Worm (Caenorhabditis elegans) whole organism, L3 larva: ENCODE data around the gene F01G10.6.

Experiments used
- R02D3.7 ChIP-seq: fragments of 150-350 bp; optimal IDR thresholded peaks from 2 replicates; lab custom pipeline; 2014; ENCODE audit warnings: missing biosample characterization, missing genetic modification characterization
- aly-2 ChIP-seq: fragments of 150-350 bp; optimal IDR thresholded peaks from 2 replicates; lab custom pipeline; 2014; ENCODE audit warnings: missing biosample characterization, missing genetic modification characterization
- ama-1 ChIP-seq: fragments of 150-350 bp; optimal IDR thresholded peaks from 2 replicates; lab custom pipeline; 2018
- ceh-82 ChIP-seq: fragments of 150-350 bp; optimal IDR thresholded peaks from 2 replicates; lab custom pipeline; 2014; ENCODE audit warnings: missing biosample characterization, missing genetic modification characterization
- daf-12 ChIP-seq: fragments of 150-350 bp; optimal IDR thresholded peaks from 2 replicates; lab custom pipeline; 2014; ENCODE audit warnings: missing biosample characterization, missing genetic modification reagents, missing genetic modification characterization
- egl-5 ChIP-seq: fragments of 150-350 bp; optimal IDR thresholded peaks from 2 replicates; lab custom pipeline; 2017; ENCODE audit warnings: missing biosample characterization, missing genetic modification reagents, missing genetic modification characterization, inconsistent platforms
- elt-2 ChIP-seq: sonication (generic microtip); optimal IDR thresholded peaks from 2 replicates; lab custom pipeline; 2016; ENCODE audit warnings: missing genetic modification reagents, mild to moderate bottlenecking, missing genetic modification characterization, missing compliant biosample characterization
- elt-3 ChIP-seq, 3 experiments: fragments of 150-350 bp in 1 of 3; sonication (generic microtip) in 2 of 3; optimal IDR thresholded peaks; 2 replicates in 2 of 3; 4 replicates in 1 of 3; lab custom pipeline; 2014 to 2017; ENCODE audit warnings: missing biosample characterization in 3 of 3, missing genetic modification characterization in 3 of 3
- eor-1 ChIP-seq, 2 experiments: fragments of 150-350 bp; optimal IDR thresholded peaks; 2 replicates each; lab custom pipeline; 2014 to 2018; ENCODE audit warnings: missing biosample characterization in 2 of 2, missing genetic modification characterization in 2 of 2
- fkh-10 ChIP-seq: sonication (generic microtip); optimal IDR thresholded peaks from 2 replicates; lab custom pipeline; 2017; ENCODE audit warnings: missing biosample characterization, missing genetic modification reagents, missing genetic modification characterization
- fkh-2 ChIP-seq: fragments of 150-350 bp; optimal IDR thresholded peaks from 2 replicates; lab custom pipeline; 2014; ENCODE audit warnings: missing biosample characterization, missing genetic modification reagents, missing genetic modification characterization
- hmg-11 ChIP-seq: sonication (generic microtip); optimal IDR thresholded peaks from 2 replicates; lab custom pipeline; 2016; ENCODE audit warnings: missing genetic modification characterization, missing compliant biosample characterization
- jun-1 ChIP-seq: fragments of 150-350 bp; optimal IDR thresholded peaks from 2 replicates; lab custom pipeline; 2014; ENCODE audit warnings: missing biosample characterization, missing genetic modification reagents, missing genetic modification characterization
- lin-15B ChIP-seq: fragments of 150-350 bp; optimal IDR thresholded peaks from 2 replicates; lab custom pipeline; 2014; ENCODE audit warnings: missing biosample characterization, missing genetic modification characterization
- lin-39 ChIP-seq: fragments of 150-350 bp; optimal IDR thresholded peaks from 2 replicates; lab custom pipeline; 2018; ENCODE audit warnings: missing biosample characterization, missing genetic modification reagents, missing genetic modification characterization
- lsy-12 ChIP-seq: sonication (generic microtip); optimal IDR thresholded peaks from 2 replicates; lab custom pipeline; 2016; ENCODE audit warnings: mild to moderate bottlenecking, missing genetic modification characterization, missing compliant biosample characterization
- mdl-1 ChIP-seq: fragments of 150-350 bp; optimal IDR thresholded peaks from 2 replicates; lab custom pipeline; 2014; ENCODE audit warnings: missing biosample characterization, missing genetic modification characterization
- nfya-1 ChIP-seq: sonication (generic microtip); optimal IDR thresholded peaks from 2 replicates; lab custom pipeline; 2017; ENCODE audit warnings: missing genetic modification characterization, mild to moderate bottlenecking, missing compliant biosample characterization, antibody characterized with exemption, moderate library complexity; ENCODE audit not compliant: insufficient read depth
- nhr-23 ChIP-seq: fragments of 150-350 bp; optimal IDR thresholded peaks from 2 replicates; lab custom pipeline; 2014; ENCODE audit warnings: missing biosample characterization, missing genetic modification reagents, missing genetic modification characterization
- nhr-237 ChIP-seq: fragments of 150-350 bp; optimal IDR thresholded peaks from 2 replicates; lab custom pipeline; 2014; ENCODE audit warnings: missing biosample characterization, missing genetic modification characterization
- nhr-25 ChIP-seq: sonication (generic microtip); optimal IDR thresholded peaks from 2 replicates; lab custom pipeline; 2017; ENCODE audit warnings: missing biosample characterization, missing genetic modification characterization
- nhr-28 ChIP-seq: fragments of 150-350 bp; optimal IDR thresholded peaks from 2 replicates; lab custom pipeline; 2014; ENCODE audit warnings: missing biosample characterization, missing genetic modification characterization
- nhr-43 ChIP-seq: sonication (generic microtip); optimal IDR thresholded peaks from 2 replicates; lab custom pipeline; 2016; ENCODE audit warnings: mild to moderate bottlenecking, missing genetic modification characterization, missing compliant biosample characterization; ENCODE audit not compliant: poor library complexity, severe bottlenecking
- nhr-76 ChIP-seq: fragments of 150-350 bp; sonication (generic microtip); optimal IDR thresholded peaks from 5 replicates; lab custom pipeline; 2014; ENCODE audit warnings: missing biosample characterization, missing genetic modification characterization
- nhr-77 ChIP-seq: fragments of 150-350 bp; optimal IDR thresholded peaks from 2 replicates; lab custom pipeline; 2014; ENCODE audit warnings: missing biosample characterization, missing genetic modification characterization
- pha-4 ChIP-seq: fragments of 150-350 bp; optimal IDR thresholded peaks from 2 replicates; lab custom pipeline; 2014; ENCODE audit warnings: missing biosample characterization, missing genetic modification reagents, missing genetic modification characterization
- skn-1 ChIP-seq: fragments of 150-350 bp; optimal IDR thresholded peaks from 2 replicates; lab custom pipeline; 2014; ENCODE audit warnings: missing biosample characterization, missing genetic modification characterization
- snpc-4 ChIP-seq: fragments of 150-350 bp; optimal IDR thresholded peaks from 2 replicates; lab custom pipeline; 2014; ENCODE audit warnings: missing biosample characterization, missing genetic modification characterization
- tbx-2 ChIP-seq: sonication (generic microtip); optimal IDR thresholded peaks from 2 replicates; lab custom pipeline; 2016; ENCODE audit warnings: mild to moderate bottlenecking, missing genetic modification characterization, missing compliant biosample characterization
- unc-62 ChIP-seq: fragments of 150-350 bp; sonication (generic microtip); optimal IDR thresholded peaks from 4 replicates; lab custom pipeline; 2014; ENCODE audit warnings: missing biosample characterization, missing genetic modification reagents, missing genetic modification characterization
- zag-1 ChIP-seq: fragments of 150-350 bp; optimal IDR thresholded peaks from 2 replicates; lab custom pipeline; 2014; ENCODE audit warnings: missing biosample characterization, missing genetic modification characterization
- ztf-11 ChIP-seq: fragments of 150-350 bp; optimal IDR thresholded peaks from 2 replicates; lab custom pipeline; 2014; ENCODE audit warnings: missing biosample characterization, missing genetic modification characterization

The F01G10.6 gene

ce11 chrIV:10232456-10232855, 5.0 kb upstream of the F01G10.6 start, which contains the start of gene F01G10.4:
Gene F01G10.4 (minus strand): TSS chrIV:10232556.
- TF ChIP-seq egl-5 (tag; lab: Kevin White, UChicago), result no peak
- no peak for TF ChIP-seq nhr-43 (tag; lab: Kevin White, UChicago)
- TF ChIP-seq daf-12 (tag; lab: Kevin White, UChicago), result no peak
- no peak for TF ChIP-seq aly-2
- no peak for TF ChIP-seq ceh-82 (tag; lab: Kevin White, UChicago)
- TF ChIP-seq fkh-2 (tag; lab: Kevin White, UChicago), result no peak
- TF ChIP-seq snpc-4, result no peak
- no peak for TF ChIP-seq zag-1
- TF ChIP-seq elt-2 (tag; lab: Kevin White, UChicago), result no peak
- no peak for TF ChIP-seq ztf-11 (tag; lab: Kevin White, UChicago)
- TF ChIP-seq tbx-2, result no peak
- TF ChIP-seq lin-15B (tag; lab: Kevin White, UChicago), result no peak
- TF ChIP-seq lin-39 (tag; lab: Kevin White, UChicago), result no peak
- no peak for TF ChIP-seq pha-4 (tag; lab: Kevin White, UChicago)
- TF ChIP-seq ama-1 (lab: Kevin White, UChicago), result no peak
- no peak for TF ChIP-seq elt-3 (tag; optimal IDR thresholded peaks at IDR 0.05; lab: Kevin White, UChicago)
- TF ChIP-seq nhr-25 (tag; lab: Kevin White, UChicago), result no peak
- no peak for TF ChIP-seq eor-1 (tag; optimal IDR thresholded peaks at IDR 0.05; lab: Kevin White, UChicago)
- TF ChIP-seq, all 47 proteins: peak for 0

ce11 chrIV:10230971-10231370, 3.5 kb upstream of the F01G10.6 start, which contains the start of gene F01G10.5:
Gene F01G10.5 (minus strand): TSS chrIV:10231071.
- TF ChIP-seq nhr-23 (no peak), nhr-76 (no peak), nhr-28 (no peak), elt-3 (tag; optimal IDR thresholded peaks at IDR 0.05; lab: Kevin White, UChicago) (no peak), eor-1 (tag; optimal IDR thresholded peaks at IDR 0.05; lab: Kevin White, UChicago) (no peak), fkh-10 (no peak), nhr-237 (tag; lab: Kevin White, UChicago) (no peak), nfya-1 (no peak), jun-1 (tag; lab: Kevin White, UChicago) (no peak)

- TF ChIP-seq eor-1 (tag; optimal IDR thresholded peaks at IDR 0.05; lab: Kevin White, UChicago), result no peak
- no peak for TF ChIP-seq hmg-11
- TF ChIP-seq nhr-28, result no peak
- no peak for TF ChIP-seq R02D3.7
- no peak for TF ChIP-seq lsy-12 (tag; lab: Kevin White, UChicago)
- TF ChIP-seq ama-1 (lab: Kevin White, UChicago), result no peak
Observed at ce11 chrIV:10223723-10224122, 3.7 kb downstream of the F01G10.6 start, which contains the start of gene nas-12. Gene nas-12 (plus strand): TSS chrIV:10224023.

- peak; percentile 3 for TF ChIP-seq tbx-2
- TF ChIP-seq pha-4 (tag; lab: Kevin White, UChicago), result peak; percentile 55
- TF ChIP-seq egl-5 (tag; lab: Kevin White, UChicago), result peak; percentile 73
- no peak for TF ChIP-seq eor-1 (tag; optimal IDR thresholded peaks at IDR 0.05; lab: Kevin White, UChicago)
- peak; percentile 48 for TF ChIP-seq jun-1 (tag; lab: Kevin White, UChicago)
- no peak for TF ChIP-seq mdl-1 (tag; lab: Kevin White, UChicago)
- TF ChIP-seq nfya-1, result peak; percentile 88
- peak; percentile 19 for TF ChIP-seq skn-1 (tag; lab: Kevin White, UChicago)
- TF ChIP-seq lsy-12 (tag; lab: Kevin White, UChicago), result peak; percentile 70
- peak; percentile 14 for TF ChIP-seq unc-62 (GFP tag; lab: Kevin White, UChicago)
- peak; percentile 75 for TF ChIP-seq lin-39 (tag; lab: Kevin White, UChicago)
- TF ChIP-seq nhr-25 (tag; lab: Kevin White, UChicago), result peak; percentile 96
- peak; percentile 69 for TF ChIP-seq lin-15B (tag; lab: Kevin White, UChicago)
- no peak for TF ChIP-seq elt-3 (tag; optimal IDR thresholded peaks at IDR 0.05; lab: Kevin White, UChicago)
- peak; percentile 4 for TF ChIP-seq fkh-10
- peak; percentile 35 for TF ChIP-seq elt-2 (tag; lab: Kevin White, UChicago)
- no peak for TF ChIP-seq nhr-77 (tag; lab: Kevin White, UChicago)
- TF ChIP-seq nhr-23, result peak; percentile 89
Observed at ce11 chrIV:10222122-10222589, 5.3 kb downstream of the F01G10.6 start, which contains the start of gene C24F3.2. Gene C24F3.2 (plus strand): TSS chrIV:10222539.

ce11 chrIV:10221187-10221586, 6.2 kb downstream of the F01G10.6 start, which contains the start of gene tram-1:
Gene tram-1 (minus strand): TSS chrIV:10221287.
- TF ChIP-seq nhr-43 (tag; lab: Kevin White, UChicago) (no peak), R02D3.7 (no peak), pha-4 (tag; lab: Kevin White, UChicago) (no peak), elt-3 (tag; optimal IDR thresholded peaks at IDR 0.05; lab: Kevin White, UChicago) (no peak), nhr-28 (no peak)
